Worm (Caenorhabditis elegans) whole organism, L2 larva: ENCODE measurements around the gene dct-16.

Experiments used
- C34F6.9 ChIP-seq: fragments of 150-350 bp; optimal IDR thresholded peaks from 2 replicates; lab custom pipeline; 2014; ENCODE audit warnings: missing biosample characterization, missing genetic modification characterization
- F13H6.1 ChIP-seq: sonication (generic microtip); optimal IDR thresholded peaks from 2 replicates; lab custom pipeline; 2016; ENCODE audit warnings: missing genetic modification characterization, missing compliant biosample characterization
- R02D3.7 ChIP-seq: fragments of 150-350 bp; optimal IDR thresholded peaks from 2 replicates; lab custom pipeline; 2014; ENCODE audit warnings: missing biosample characterization, missing genetic modification characterization
- Y55F3AM.14 ChIP-seq: fragments of 200-800 bp; sonication (Bioruptor generic); optimal IDR thresholded peaks from 2 replicates; lab custom pipeline; 2018; ENCODE audit warnings: mild to moderate bottlenecking, missing genetic modification characterization, missing compliant biosample characterization
- ZK546.5 ChIP-seq: sonication (generic microtip); optimal IDR thresholded peaks from 2 replicates; lab custom pipeline; 2017; ENCODE audit warnings: missing biosample characterization, missing genetic modification characterization
- alr-1 ChIP-seq: fragments of 150-350 bp; optimal IDR thresholded peaks from 2 replicates; lab custom pipeline; 2014; ENCODE audit warnings: missing biosample characterization, missing genetic modification characterization
- aly-2 ChIP-seq: fragments of 150-350 bp; optimal IDR thresholded peaks from 2 replicates; lab custom pipeline; 2014; ENCODE audit warnings: missing biosample characterization, missing genetic modification characterization
- ama-1 ChIP-seq: fragments of 150-350 bp; optimal IDR thresholded peaks from 2 replicates; lab custom pipeline; 2018; ENCODE audit warnings: inconsistent platforms
- blmp-1 ChIP-seq: sonication (generic microtip); optimal IDR thresholded peaks from 2 replicates; lab custom pipeline; 2017; ENCODE audit warnings: missing genetic modification characterization, mild to moderate bottlenecking, missing compliant biosample characterization, antibody characterized with exemption, moderate library complexity; ENCODE audit not compliant: insufficient read depth
- ceh-16 ChIP-seq: fragments of 150-350 bp; optimal IDR thresholded peaks from 2 replicates; lab custom pipeline; 2014; ENCODE audit warnings: missing biosample characterization, missing genetic modification characterization
- ceh-82 ChIP-seq: fragments of 150-350 bp; optimal IDR thresholded peaks from 2 replicates; lab custom pipeline; 2014; ENCODE audit warnings: missing biosample characterization, missing genetic modification characterization
- crh-2 ChIP-seq: sonication (generic microtip); optimal IDR thresholded peaks from 2 replicates; lab custom pipeline; 2017; ENCODE audit warnings: missing biosample characterization, missing genetic modification characterization
- dmd-4 ChIP-seq: sonication (generic microtip); optimal IDR thresholded peaks from 2 replicates; lab custom pipeline; 2017; ENCODE audit warnings: missing biosample characterization, missing genetic modification characterization
- egl-27 ChIP-seq: sonication (generic microtip); optimal IDR thresholded peaks from 3 replicates; lab custom pipeline; 2017; ENCODE audit warnings: missing biosample characterization, missing genetic modification reagents, missing genetic modification characterization
- elt-1 ChIP-seq: fragments of 150-350 bp; optimal IDR thresholded peaks from 2 replicates; lab custom pipeline; 2014; ENCODE audit warnings: missing biosample characterization, missing genetic modification characterization
- elt-3 ChIP-seq: sonication (generic microtip); optimal IDR thresholded peaks from 2 replicates; lab custom pipeline; 2017; ENCODE audit warnings: missing biosample characterization, missing genetic modification characterization
- fos-1 ChIP-seq: fragments of 150-350 bp; optimal IDR thresholded peaks from 2 replicates; lab custom pipeline; 2014; ENCODE audit warnings: missing biosample characterization, missing genetic modification characterization
- gmeb-1 ChIP-seq: fragments of 150-350 bp; optimal IDR thresholded peaks from 2 replicates; lab custom pipeline; 2014; ENCODE audit warnings: missing biosample characterization, missing genetic modification characterization
- lin-11 ChIP-seq: fragments of 150-350 bp; sonication (generic microtip); optimal IDR thresholded peaks from 2 replicates; lab custom pipeline; 2014; ENCODE audit warnings: missing biosample characterization, missing genetic modification characterization, inconsistent platforms, mixed read lengths
- lin-13 ChIP-seq: fragments of 150-350 bp; optimal IDR thresholded peaks from 2 replicates; lab custom pipeline; 2014; ENCODE audit warnings: missing biosample characterization, missing genetic modification reagents, missing genetic modification characterization
- lin-39 ChIP-seq: fragments of 150-350 bp; optimal IDR thresholded peaks from 2 replicates; lab custom pipeline; 2014; ENCODE audit warnings: missing biosample characterization, missing genetic modification reagents, missing genetic modification characterization
- lsy-2 ChIP-seq, 2 experiments: fragments of 150-350 bp in 1 of 2; sonication (generic microtip) in 1 of 2; optimal IDR thresholded peaks; 2 replicates each; lab custom pipeline; 2014 to 2017; ENCODE audit warnings: missing biosample characterization in 2 of 2, missing genetic modification characterization in 2 of 2
- mab-5 ChIP-seq: fragments of 150-350 bp; optimal IDR thresholded peaks from 2 replicates; lab custom pipeline; 2014; ENCODE audit warnings: missing biosample characterization, missing genetic modification characterization
- mbf-1 ChIP-seq: sonication (generic microtip); optimal IDR thresholded peaks from 2 replicates; lab custom pipeline; 2017; ENCODE audit warnings: missing biosample characterization, missing genetic modification characterization
- mdl-1 ChIP-seq, 2 experiments: fragments of 150-350 bp in 1 of 2; sonication (generic microtip) in 1 of 2; optimal IDR thresholded peaks; 2 replicates each; lab custom pipeline; 2017; ENCODE audit warnings: missing biosample characterization in 2 of 2, missing genetic modification characterization in 2 of 2
- nhr-10 ChIP-seq: sonication (generic microtip); optimal IDR thresholded peaks from 2 replicates; lab custom pipeline; 2017; ENCODE audit warnings: missing biosample characterization, missing genetic modification characterization
- nhr-11 ChIP-seq: fragments of 150-350 bp; optimal IDR thresholded peaks from 2 replicates; lab custom pipeline; 2014; ENCODE audit warnings: missing biosample characterization, missing genetic modification characterization
- nhr-12 ChIP-seq: fragments of 150-350 bp; optimal IDR thresholded peaks from 2 replicates; lab custom pipeline; 2014; ENCODE audit warnings: missing biosample characterization, missing genetic modification characterization
- nhr-129 ChIP-seq: fragments of 150-350 bp; optimal IDR thresholded peaks from 2 replicates; lab custom pipeline; 2014; ENCODE audit warnings: missing biosample characterization, missing genetic modification characterization
- nhr-21 ChIP-seq: fragments of 150-350 bp; optimal IDR thresholded peaks from 2 replicates; lab custom pipeline; 2014; ENCODE audit warnings: missing biosample characterization, missing genetic modification characterization
- nhr-23 ChIP-seq: fragments of 150-350 bp; optimal IDR thresholded peaks from 2 replicates; lab custom pipeline; 2014; ENCODE audit warnings: missing biosample characterization, missing genetic modification reagents, missing genetic modification characterization
- nhr-237 ChIP-seq: fragments of 150-350 bp; optimal IDR thresholded peaks from 2 replicates; lab custom pipeline; 2014; ENCODE audit warnings: missing biosample characterization, missing genetic modification characterization
- nhr-25 ChIP-seq: fragments of 150-350 bp; sonication (generic microtip); optimal IDR thresholded peaks from 3 replicates; lab custom pipeline; 2014; ENCODE audit warnings: missing biosample characterization, missing genetic modification characterization
- nhr-6 ChIP-seq: fragments of 150-350 bp; optimal IDR thresholded peaks from 2 replicates; lab custom pipeline; 2014; ENCODE audit warnings: missing biosample characterization, missing genetic modification characterization
- nhr-77 ChIP-seq: fragments of 150-350 bp; optimal IDR thresholded peaks from 2 replicates; lab custom pipeline; 2014; ENCODE audit warnings: missing biosample characterization, missing genetic modification characterization
- peb-1 ChIP-seq: fragments of 150-350 bp; optimal IDR thresholded peaks from 2 replicates; lab custom pipeline; 2014; ENCODE audit warnings: missing biosample characterization, missing genetic modification characterization
- sem-4 ChIP-seq: fragments of 150-350 bp; optimal IDR thresholded peaks from 2 replicates; lab custom pipeline; 2014; ENCODE audit warnings: missing biosample characterization, missing genetic modification reagents, missing genetic modification characterization
- skn-1 ChIP-seq: sonication (generic microtip); optimal IDR thresholded peaks from 2 replicates; lab custom pipeline; 2017; ENCODE audit warnings: missing biosample characterization, missing genetic modification characterization
- sma-3 ChIP-seq: sonication (generic microtip); optimal IDR thresholded peaks from 2 replicates; lab custom pipeline; 2016; ENCODE audit warnings: missing genetic modification reagents, missing genetic modification characterization, missing compliant biosample characterization
- sma-9 ChIP-seq, 2 experiments: fragments of 150-350 bp in 1 of 2; sonication (generic microtip) in 1 of 2; optimal IDR thresholded peaks; 2 replicates each; lab custom pipeline; 2014 to 2016; ENCODE audit warnings: missing genetic modification characterization in 2 of 2, mild to moderate bottlenecking in 1 of 2, missing biosample characterization in 1 of 2, missing compliant biosample characterization in 1 of 2, missing genetic modification reagents in 1 of 2, moderate library complexity in 1 of 2
- snpc-4 ChIP-seq: fragments of 150-350 bp; optimal IDR thresholded peaks from 2 replicates; lab custom pipeline; 2014; ENCODE audit warnings: missing biosample characterization, missing genetic modification characterization
- unc-39 ChIP-seq: fragments of 150-350 bp; optimal IDR thresholded peaks from 2 replicates; lab custom pipeline; 2014; ENCODE audit warnings: missing biosample characterization, missing genetic modification characterization
- unc-55 ChIP-seq: fragments of 150-350 bp; sonication (generic microtip); optimal IDR thresholded peaks from 3 replicates; lab custom pipeline; 2014; ENCODE audit warnings: missing biosample characterization, missing genetic modification reagents, missing genetic modification characterization
- unc-62 ChIP-seq: fragments of 150-350 bp; optimal IDR thresholded peaks from 2 replicates; lab custom pipeline; 2014; ENCODE audit warnings: missing biosample characterization, missing genetic modification reagents, missing genetic modification characterization
- zag-1 ChIP-seq: fragments of 150-350 bp; optimal IDR thresholded peaks from 2 replicates; lab custom pipeline; 2014; ENCODE audit warnings: missing biosample characterization, missing genetic modification characterization
- ztf-1 ChIP-seq: fragments of 200-800 bp; sonication (Bioruptor generic); conservative IDR thresholded peaks from 2 replicates; pipeline ENCODE4 v1.3.6; 2022; ENCODE audit warnings: missing genetic modification characterization, missing compliant biosample characterization
- ztf-11 ChIP-seq: sonication (generic microtip); optimal IDR thresholded peaks from 2 replicates; lab custom pipeline; 2017; ENCODE audit warnings: missing biosample characterization, missing genetic modification characterization
- ztf-4 ChIP-seq: fragments of 150-350 bp; optimal IDR thresholded peaks from 2 replicates; lab custom pipeline; 2014; ENCODE audit warnings: missing biosample characterization, missing genetic modification characterization

The dct-16 gene

DNA sequence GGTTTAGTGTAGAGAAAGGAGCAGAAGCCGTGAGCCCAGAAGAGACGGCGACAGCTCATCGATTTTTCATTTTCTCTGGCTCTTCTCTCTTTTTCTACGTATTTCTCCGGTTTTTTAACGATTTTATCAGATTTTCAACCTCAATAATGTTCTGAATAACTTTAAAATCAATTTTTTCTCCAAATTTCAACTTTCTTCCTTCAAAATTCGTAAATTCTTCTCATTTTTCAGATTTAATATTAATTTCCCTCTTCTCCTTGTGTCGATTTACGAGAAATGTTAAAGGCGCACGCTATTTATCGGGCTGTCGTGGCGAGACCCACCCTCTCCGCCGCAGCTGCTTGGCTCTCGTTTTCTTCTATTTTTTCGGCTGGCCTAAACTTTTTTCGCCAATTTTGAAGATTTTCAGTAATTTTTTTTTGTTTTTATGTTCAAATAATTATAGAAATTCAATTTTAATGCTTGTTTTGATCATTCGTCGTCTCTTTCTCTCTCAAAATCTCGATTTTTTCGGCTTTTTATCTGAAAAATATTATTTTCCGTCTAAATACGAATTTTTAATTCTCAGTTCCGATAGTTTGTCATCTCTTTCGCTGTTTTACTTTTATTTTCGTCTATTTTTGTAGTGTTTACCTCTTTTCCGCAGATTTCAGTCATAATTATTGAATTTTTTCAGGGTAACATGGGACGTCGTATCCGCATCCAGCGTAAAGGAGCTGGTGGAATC, 19.7 kb downstream of the dct-16 start, which contains the start of the genes calf-1 and rpl-2:
TSS of gene calf-1 (minus strand) at position 77 of the 727 bp plus-strand sequence.
TSS of gene rpl-2 (plus strand) at position 677 of the 727 bp plus-strand sequence.
- TF ChIP-seq nhr-77 (tag; lab: Kevin White, UChicago) (no peak), elt-1 (no peak), aly-2 (tag; lab: Kevin White, UChicago) (no peak), gmeb-1 (tag; lab: Kevin White, UChicago) (peak; percentile 67), nhr-11 (no peak), nhr-6 (no peak), peb-1 (tag; lab: Kevin White, UChicago) (no peak), ztf-1 (GFP tag; lab: Robert Waterston, UW) (no peak), unc-55 (GFP tag; lab: Kevin White, UChicago) (peak; percentile 74), unc-39 (tag; lab: Kevin White, UChicago) (no peak), R02D3.7 (tag; lab: Kevin White, UChicago) (peak; percentile 69), nhr-12 (tag; lab: Kevin White, UChicago) (no peak), ceh-16 (tag; lab: Kevin White, UChicago) (no peak), nhr-21 (tag; lab: Kevin White, UChicago) (no peak), nhr-10 (tag; lab: Kevin White, UChicago) (no peak), mbf-1 (no peak), snpc-4 (tag; lab: Kevin White, UChicago) (no peak), ztf-4 (tag; lab: Kevin White, UChicago) (no peak), skn-1 (no peak), mdl-1 (tag; optimal IDR thresholded peaks at IDR 0.05; lab: Kevin White, UChicago) (no peak), C34F6.9 (tag; lab: Kevin White, UChicago) (peak; percentile 78), mab-5 (tag; lab: Kevin White, UChicago) (no peak), lin-39 (no peak), dmd-4 (tag; lab: Kevin White, UChicago) (no peak), Y55F3AM.14 (GFP tag; lab: Kevin White, UChicago) (no peak), lin-13 (GFP tag; lab: Kevin White, UChicago) (peak; percentile 52), nhr-129 (tag; lab: Kevin White, UChicago) (peak; percentile 48), blmp-1 (no peak), nhr-25 (tag; lab: Kevin White, UChicago) (peak; percentile 45), sma-3 (peak; percentile 9), fos-1 (no peak), ceh-82 (no peak), lin-11 (tag; lab: Kevin White, UChicago) (peak; percentile 24), sem-4 (tag; lab: Kevin White, UChicago) (peak; percentile 46), lsy-2 (tag; optimal IDR thresholded peaks at IDR 0.05; lab: Kevin White, UChicago) (peak in 1 of 2 experiments; percentile 83), sma-9 (GFP tag; optimal IDR thresholded peaks at IDR 0.05; lab: Kevin White, UChicago) (no peak), sma-9 (tag; optimal IDR thresholded peaks at IDR 0.05; lab: Kevin White, UChicago) (no peak), ZK546.5 (tag; lab: Kevin White, UChicago) (no peak), alr-1 (tag; lab: Kevin White, UChicago) (no peak), ama-1 (lab: Kevin White, UChicago) (no peak), ztf-11 (tag; lab: Kevin White, UChicago) (no peak), F13H6.1 (tag; lab: Kevin White, UChicago) (peak; percentile 45), egl-27 (tag; lab: Kevin White, UChicago) (no peak), crh-2 (no peak), zag-1 (tag; lab: Kevin White, UChicago) (no peak), unc-62 (GFP tag; lab: Kevin White, UChicago) (no peak), nhr-23 (tag; lab: Kevin White, UChicago) (no peak), nhr-237 (tag; lab: Kevin White, UChicago) (no peak), elt-3 (tag; lab: Kevin White, UChicago) (no peak)
